Worm (Caenorhabditis elegans) whole organism, L4/young adult: ENCODE data around the gene algn-13.

ENCODE experiments used
- W03F9.2 ChIP-seq: fragments of 150-350 bp; optimal IDR thresholded peaks from 2 replicates; lab custom pipeline; 2014; ENCODE audit warnings: missing biosample characterization, missing genetic modification characterization
- dao-5 ChIP-seq: sonication (generic microtip); optimal IDR thresholded peaks from 2 replicates; lab custom pipeline; 2016; ENCODE audit warnings: missing genotype, missing genetic modification characterization, moderate library complexity, missing compliant biosample characterization
- him-1 ChIP-seq: sonication (generic microtip); optimal IDR thresholded peaks from 2 replicates; lab custom pipeline; 2016; ENCODE audit warnings: missing genotype, missing genetic modification reagents, missing genetic modification characterization, missing compliant biosample characterization

DNA sequence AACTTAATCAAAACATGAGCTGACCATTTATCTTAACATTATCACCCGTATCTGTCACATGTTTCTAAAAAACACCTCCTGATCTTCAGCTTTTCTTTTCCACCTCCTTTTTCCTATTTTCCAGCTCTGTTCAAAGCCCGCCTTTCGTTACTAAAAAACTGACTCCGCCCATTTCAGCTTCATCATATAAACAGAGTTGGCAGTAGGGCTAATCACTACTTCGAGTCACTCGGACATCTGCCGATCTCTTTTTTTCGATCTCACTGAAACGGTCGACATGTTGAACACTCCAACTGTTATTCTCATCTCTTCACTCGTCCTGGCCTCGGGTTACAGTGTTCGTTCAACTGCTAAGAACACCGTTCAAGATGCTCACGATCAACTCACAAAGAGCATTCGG is 30.7 kb upstream of the algn-13 start, which contains the start of gene droe-4:
- TF ChIP-seq him-1 (tag; lab: Kevin White, UChicago) (no peak), W03F9.2 (tag; lab: Kevin White, UChicago) (no peak), dao-5 (no peak)
